Worm (Caenorhabditis elegans): Measurements from ENCODE around the gene str-109.

ce11 chrV:16180350-16180749 lies 18.3 kb upstream of the str-109 start, which contains the start of gene str-106:
- TF ChIP-seq elt-3 (tag; optimal IDR thresholded peaks at IDR 0.05) = no peak
- no peak for TF ChIP-seq ztf-11 (tag; optimal IDR thresholded peaks at IDR 0.05)
- no peak for TF ChIP-seq nhr-43 (tag; optimal IDR thresholded peaks at IDR 0.05; ENCODE audit: poor library complexity, severe bottlenecking)
- no peak for TF ChIP-seq fkh-10 (GFP tag; optimal IDR thresholded peaks at IDR 0.05)
- no peak for TF ChIP-seq elt-1 (tag; optimal IDR thresholded peaks at IDR 0.05)
- no peak for TF ChIP-seq daf-12 (tag; optimal IDR thresholded peaks at IDR 0.05)
- no peak for TF ChIP-seq lin-39 (tag; optimal IDR thresholded peaks at IDR 0.05)
- no peak for TF ChIP-seq pqm-1 (tag; optimal IDR thresholded peaks at IDR 0.05)
- no peak for TF ChIP-seq nfya-1 (tag; optimal IDR thresholded peaks at IDR 0.05; ENCODE audit: insufficient read depth)
- no peak for TF ChIP-seq aly-2 (tag; optimal IDR thresholded peaks at IDR 0.05)
- no peak for TF ChIP-seq snpc-4 (tag; optimal IDR thresholded peaks at IDR 0.05)
- TF ChIP-seq hmg-11 (tag; optimal IDR thresholded peaks at IDR 0.05) = no peak
- TF ChIP-seq egl-5 (tag; optimal IDR thresholded peaks at IDR 0.05) = no peak
- no peak for TF ChIP-seq nhr-11 (tag; optimal IDR thresholded peaks at IDR 0.05)
